Fruit fly (Drosophila melanogaster) S2 (cell line): ENCODE measurements around the gene CG45061.

Experiments used
- CG8478 ChIP-seq: fragments of >200 bp; optimal IDR thresholded peaks from 2 replicates; lab custom pipeline; 2018
- CTCF ChIP-seq, 2 experiments: fragments of >200 bp; optimal IDR thresholded peaks; 2 replicates each; lab custom pipeline; 2018

CG45061 gene

dm6 chrX:9873917-9874316, 2.4 kb upstream of the CG45061 start, which contains the start of gene CG32695:
CG32695 (minus strand) TSS chrX:9874057.
- no peak for TF ChIP-seq CG8478
- no peak for TF ChIP-seq CTCF (optimal IDR thresholded peaks at IDR 0.05; lab: Kevin White, UChicago)

- TF ChIP-seq CTCF (optimal IDR thresholded peaks at IDR 0.05; lab: Kevin White, UChicago) (no peak), CG8478 (no peak)
Measured at dm6 chrX:9868510-9869248, 2.8 kb downstream of the CG45061 start, which contains the start of gene CG45060. CG45060 (minus strand) TSS chrX:9868568.

- no peak for TF ChIP-seq CG8478
- no peak for TF ChIP-seq CTCF (optimal IDR thresholded peaks at IDR 0.05; lab: Kevin White, UChicago)
Measured at dm6 chrX:9864882-9865281, 6.6 kb downstream of the CG45061 start, which contains the start of gene Ser7. Ser7 (plus strand) TSS chrX:9865233.

- TF ChIP-seq CTCF (optimal IDR thresholded peaks at IDR 0.05; lab: Kevin White, UChicago) (no peak), CG8478 (no peak)
Measured at dm6 chrX:9847529-9847928, 24.0 kb downstream of the CG45061 start.

dm6 chrX:9833028-9833427, 38.5 kb downstream of the CG45061 start:
- no peak for TF ChIP-seq CTCF (optimal IDR thresholded peaks at IDR 0.05; lab: Kevin White, UChicago)
- TF ChIP-seq CG8478 = no peak

- no peak for TF ChIP-seq CTCF (optimal IDR thresholded peaks at IDR 0.05; lab: Kevin White, UChicago)
- no peak for TF ChIP-seq CG8478
Measured at dm6 chrX:9829896-9830295, 41.6 kb downstream of the CG45061 start.
